Worm (Caenorhabditis elegans) whole organism, early embryonic: ENCODE results near the gene nlp-36.

Experiments
- B0310.2 ChIP-seq: sonication (generic microtip); optimal IDR thresholded peaks from 2 replicates; lab custom pipeline; 2016; ENCODE audit warnings: mild to moderate bottlenecking, missing genetic modification characterization, missing compliant biosample characterization
- F13C5.2 ChIP-seq: sonication (generic microtip); optimal IDR thresholded peaks from 2 replicates; lab custom pipeline; 2017; ENCODE audit warnings: mild to moderate bottlenecking, missing genetic modification characterization, inconsistent platforms, missing compliant biosample characterization
- aly-1 ChIP-seq: sonication (generic microtip); optimal IDR thresholded peaks from 2 replicates; lab custom pipeline; 2016; ENCODE audit warnings: missing genetic modification characterization, missing compliant biosample characterization
- ama-1 ChIP-seq: fragments of 150-350 bp; optimal IDR thresholded peaks from 2 replicates; lab custom pipeline; 2014
- ceh-13 ChIP-seq: fragments of 200-800 bp; sonication (Bioruptor generic); optimal IDR thresholded peaks from 2 replicates; lab custom pipeline; 2018; ENCODE audit warnings: mild to moderate bottlenecking, missing genetic modification characterization, missing compliant biosample characterization
- ceh-36 ChIP-seq: sonication (generic microtip); optimal IDR thresholded peaks from 2 replicates; lab custom pipeline; 2016; ENCODE audit warnings: missing genetic modification characterization, inconsistent platforms, missing compliant biosample characterization
- ets-7 ChIP-seq: sonication (generic microtip); optimal IDR thresholded peaks from 2 replicates; lab custom pipeline; 2016; ENCODE audit warnings: missing genotype, missing genetic modification characterization, missing compliant biosample characterization
- flt-1 ChIP-seq: fragments of 200-800 bp; sonication (Bioruptor generic); IDR thresholded peaks from 2 replicates; pipeline ENCODE4 v1.3.6; 2022; ENCODE audit warnings: missing genetic modification characterization, missing compliant biosample characterization
- hmbx-1 ChIP-seq: sonication (generic microtip); optimal IDR thresholded peaks from 2 replicates; lab custom pipeline; 2016; ENCODE audit warnings: mild to moderate bottlenecking, missing genetic modification characterization, missing compliant biosample characterization
- hmg-4 ChIP-seq: fragments of 200-800 bp; sonication (Bioruptor generic); optimal IDR thresholded peaks from 2 replicates; lab custom pipeline; 2018; ENCODE audit warnings: mild to moderate bottlenecking, missing genetic modification characterization, missing compliant biosample characterization
- hnd-1 ChIP-seq: sonication (generic microtip); optimal IDR thresholded peaks from 2 replicates; lab custom pipeline; 2016; ENCODE audit warnings: missing genetic modification characterization, missing compliant biosample characterization
- pes-1 ChIP-seq: fragments of 200-800 bp; sonication (Bioruptor generic); IDR thresholded peaks from 2 replicates; pipeline ENCODE4 v1.3.6; 2022; ENCODE audit warnings: missing genetic modification reagents, missing genetic modification characterization, missing compliant biosample characterization
- scrt-1 ChIP-seq: fragments of 200-800 bp; sonication (Bioruptor generic); IDR thresholded peaks from 2 replicates; pipeline ENCODE4 v1.3.6; 2022; ENCODE audit warnings: missing genetic modification characterization, missing compliant biosample characterization
- sea-1 ChIP-seq: fragments of 200-800 bp; sonication (Bioruptor generic); conservative IDR thresholded peaks from 2 replicates; pipeline ENCODE4 v1.3.6; 2022; ENCODE audit warnings: missing genetic modification characterization, missing compliant biosample characterization
- tbx-11 ChIP-seq: fragments of 200-800 bp; sonication (Bioruptor generic); IDR thresholded peaks from 2 replicates; pipeline ENCODE4 v1.3.6; 2022; ENCODE audit warnings: missing genetic modification characterization, missing compliant biosample characterization
- tbx-37 ChIP-seq: fragments of 200-800 bp; sonication (Bioruptor generic); conservative IDR thresholded peaks from 2 replicates; pipeline ENCODE4 v1.3.6; 2022; ENCODE audit warnings: missing genetic modification reagents, missing genetic modification characterization, missing compliant biosample characterization
- tra-4 ChIP-seq: sonication (generic microtip); optimal IDR thresholded peaks from 2 replicates; lab custom pipeline; 2017; ENCODE audit warnings: missing genetic modification characterization, missing compliant biosample characterization

nlp-36 gene

ce11 chrIII:9504347-9504746 is 15.8 kb downstream of the nlp-36 start:
- TF ChIP-seq sea-1 (GFP tag; lab: Robert Waterston, UW): no peak
- no peak for TF ChIP-seq ceh-13
- TF ChIP-seq ets-7 (tag; lab: Kevin White, UChicago): no peak
- no peak for TF ChIP-seq tbx-11 (GFP tag; lab: Robert Waterston, UW)
- TF ChIP-seq hnd-1: no peak
- TF ChIP-seq ama-1 (lab: Kevin White, UChicago): no peak
- TF ChIP-seq hmbx-1: no peak
- TF ChIP-seq aly-1: no peak
- no peak for TF ChIP-seq B0310.2 (tag; lab: Kevin White, UChicago)
- TF ChIP-seq ceh-36: no peak
- no peak for TF ChIP-seq F13C5.2
- TF ChIP-seq pes-1 (GFP tag; lab: Robert Waterston, UW): no peak
- no peak for TF ChIP-seq scrt-1
- TF ChIP-seq hmg-4 (GFP tag; lab: Kevin White, UChicago): no peak
- TF ChIP-seq tbx-37: no peak

- TF ChIP-seq F13C5.2: peak; percentile 1
- no peak for TF ChIP-seq tbx-37
- TF ChIP-seq sea-1 (GFP tag; lab: Robert Waterston, UW): no peak
- TF ChIP-seq hmg-4 (GFP tag; lab: Kevin White, UChicago): peak; percentile 6
Measured at ce11 chrIII:9507799-9508198, 19.3 kb downstream of the nlp-36 start, which contains the start of gene vha-14. vha-14 (plus strand) TSS chrIII:9508100.

ce11 chrIII:9509764-9510370 is 21.3 kb downstream of the nlp-36 start:
- TF ChIP-seq ceh-13 (no peak), ets-7 (tag; lab: Kevin White, UChicago) (no peak), flt-1 (GFP tag; lab: Robert Waterston, UW) (no peak), pes-1 (GFP tag; lab: Robert Waterston, UW) (no peak), hnd-1 (no peak), hmbx-1 (no peak), sea-1 (GFP tag; lab: Robert Waterston, UW) (no peak), ceh-36 (no peak), tbx-11 (GFP tag; lab: Robert Waterston, UW) (no peak), tra-4 (tag; lab: Kevin White, UChicago) (no peak), aly-1 (no peak), ama-1 (lab: Kevin White, UChicago) (no peak), F13C5.2 (no peak), scrt-1 (no peak), hmg-4 (GFP tag; lab: Kevin White, UChicago) (no peak), tbx-37 (no peak)

ce11 chrIII:9511055-9511520 is 22.6 kb downstream of the nlp-36 start, which contains the start of gene F55H2.5:
F55H2.5 (plus strand) TSS chrIII:9511470.
- no peak for TF ChIP-seq ama-1 (lab: Kevin White, UChicago)
- TF ChIP-seq tbx-11 (GFP tag; lab: Robert Waterston, UW): no peak
- TF ChIP-seq scrt-1: no peak
- TF ChIP-seq B0310.2 (tag; lab: Kevin White, UChicago): no peak
- no peak for TF ChIP-seq hmg-4 (GFP tag; lab: Kevin White, UChicago)
- TF ChIP-seq F13C5.2: no peak
- no peak for TF ChIP-seq aly-1
- TF ChIP-seq pes-1 (GFP tag; lab: Robert Waterston, UW): no peak
- no peak for TF ChIP-seq tra-4 (tag; lab: Kevin White, UChicago)
- no peak for TF ChIP-seq hnd-1
- TF ChIP-seq ceh-36: no peak
- no peak for TF ChIP-seq tbx-37
- TF ChIP-seq ets-7 (tag; lab: Kevin White, UChicago): no peak
- TF ChIP-seq ceh-13: no peak
- TF ChIP-seq sea-1 (GFP tag; lab: Robert Waterston, UW): no peak
- no peak for TF ChIP-seq flt-1 (GFP tag; lab: Robert Waterston, UW)
- no peak for TF ChIP-seq hmbx-1

ce11 chrIII:9511660-9512059 is 23.1 kb downstream of the nlp-36 start:
- TF ChIP-seq hmbx-1 (no peak), tbx-11 (GFP tag; lab: Robert Waterston, UW) (no peak), F13C5.2 (no peak)

ce11 chrIII:9513006-9513405 is 24.5 kb downstream of the nlp-36 start:
- TF ChIP-seq scrt-1 (no peak), aly-1 (no peak), hnd-1 (no peak)

- TF ChIP-seq tbx-37 (no peak), flt-1 (GFP tag; lab: Robert Waterston, UW) (no peak), ama-1 (lab: Kevin White, UChicago) (no peak), hmbx-1 (no peak), scrt-1 (no peak), pes-1 (GFP tag; lab: Robert Waterston, UW) (no peak), aly-1 (no peak), ceh-13 (no peak), ets-7 (tag; lab: Kevin White, UChicago) (no peak)
Measured at ce11 chrIII:9513569-9513968, 25.0 kb downstream of the nlp-36 start, which contains the start of gene F55H2.8. F55H2.8 (plus strand) TSS chrIII:9513869.

ce11 chrIII:9516148-9516547 is 27.6 kb downstream of the nlp-36 start, which contains the start of gene F55H2.7:
F55H2.7 (minus strand) TSS chrIII:9516248.
- no peak for TF ChIP-seq scrt-1
- TF ChIP-seq pes-1 (GFP tag; lab: Robert Waterston, UW): no peak
- TF ChIP-seq tbx-11 (GFP tag; lab: Robert Waterston, UW): no peak
- TF ChIP-seq hnd-1: no peak
- TF ChIP-seq tra-4 (tag; lab: Kevin White, UChicago): no peak
- TF ChIP-seq flt-1 (GFP tag; lab: Robert Waterston, UW): no peak
- no peak for TF ChIP-seq F13C5.2
- no peak for TF ChIP-seq aly-1
- no peak for TF ChIP-seq ama-1 (lab: Kevin White, UChicago)
- no peak for TF ChIP-seq ceh-13
- no peak for TF ChIP-seq ceh-36
- TF ChIP-seq B0310.2 (tag; lab: Kevin White, UChicago): no peak
- TF ChIP-seq tbx-37: no peak
- TF ChIP-seq sea-1 (GFP tag; lab: Robert Waterston, UW): no peak
- no peak for TF ChIP-seq ets-7 (tag; lab: Kevin White, UChicago)
- TF ChIP-seq hmbx-1: no peak
- no peak for TF ChIP-seq hmg-4 (GFP tag; lab: Kevin White, UChicago)
